Worm (Caenorhabditis elegans) whole organism, L4/young adult: ENCODE data around the gene flp-1.

Experiments
- W03F9.2 ChIP-seq: fragments of 150-350 bp; optimal IDR thresholded peaks from 2 replicates; lab custom pipeline; 2014; ENCODE audit warnings: missing biosample characterization, missing genetic modification characterization
- dao-5 ChIP-seq: sonication (generic microtip); optimal IDR thresholded peaks from 2 replicates; lab custom pipeline; 2016; ENCODE audit warnings: missing genotype, missing genetic modification characterization, moderate library complexity, missing compliant biosample characterization
- him-1 ChIP-seq: sonication (generic microtip); optimal IDR thresholded peaks from 2 replicates; lab custom pipeline; 2016; ENCODE audit warnings: missing genotype, missing genetic modification reagents, missing genetic modification characterization, missing compliant biosample characterization

DNA sequence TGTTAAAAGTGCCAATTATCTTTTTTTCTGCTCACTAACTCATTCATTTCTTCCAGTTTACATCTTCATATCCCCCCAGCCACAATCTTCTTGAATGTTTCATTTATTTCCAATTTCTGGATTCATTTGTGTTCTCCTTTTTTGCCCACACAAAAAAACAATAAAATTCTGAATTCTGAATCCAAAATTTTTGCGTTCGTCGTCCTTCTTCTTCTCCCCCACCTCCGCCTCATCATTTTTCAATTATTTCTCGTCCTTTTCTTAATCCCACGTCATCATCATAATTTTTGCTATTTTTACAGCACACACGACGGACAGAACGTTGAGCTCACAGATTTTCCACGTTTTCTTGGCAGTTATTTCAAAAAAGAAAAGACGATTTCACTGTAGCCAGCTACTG, 40.0 kb downstream of the flp-1 start, which contains the start of gene C07C7.1:
- no peak for TF ChIP-seq W03F9.2 (tag; lab: Kevin White, UChicago)
- TF ChIP-seq dao-5, result no peak
- no peak for TF ChIP-seq him-1 (tag; lab: Kevin White, UChicago)
